Comparison of ENCODE assay signal across 1 worm cellular context in genomic region chrIII:7824041-7824440, ce11.
TF ChIP-seq lines count a peak whose summit lies in the region.

No protein-coding gene starts in this region.

TF ChIP-seq in whole organism, L4 larva, 104 proteins besides CTCF, POLR2A, EP300 and RAD21 (continued from another document):
- TF ChIP-seq nhr-76 (tag; optimal IDR thresholded peaks at IDR 0.05; lab: Kevin White, UChicago), result no peak
- TF ChIP-seq Y48G9A.11 (GFP tag; IDR thresholded peaks at IDR 0.05; lab: Robert Waterston, UW), result no peak
- no peak for TF ChIP-seq nhr-6 (tag; optimal IDR thresholded peaks at IDR 0.05; lab: Kevin White, UChicago)
- TF ChIP-seq rbr-2 (tag; optimal IDR thresholded peaks at IDR 0.05; lab: Kevin White, UChicago), result no peak
- no peak for TF ChIP-seq dmd-8 (GFP tag; IDR thresholded peaks at IDR 0.05; lab: Robert Waterston, UW)
- no peak for TF ChIP-seq mdt-29 (GFP tag; IDR thresholded peaks at IDR 0.05; lab: Robert Waterston, UW)
- TF ChIP-seq lim-7 (GFP tag; IDR thresholded peaks at IDR 0.05; lab: Robert Waterston, UW), result no peak
- no peak for TF ChIP-seq gei-8 (GFP tag; optimal IDR thresholded peaks at IDR 0.05; lab: Kevin White, UChicago)
- TF ChIP-seq spr-1 (tag; optimal IDR thresholded peaks at IDR 0.05; lab: Kevin White, UChicago), result no peak
- TF ChIP-seq daf-19 (GFP tag; conservative IDR thresholded peaks at IDR 0.05; lab: Robert Waterston, UW), result peak; percentile 48; the same call in 1 of the 2 replicates
- TF ChIP-seq Y105C5A.15 (GFP tag; IDR thresholded peaks at IDR 0.05; lab: Robert Waterston, UW), result 0 out of 2 replicates have a peak, but pooled peaks have one; percentile 4
- TF ChIP-seq daf-16 (GFP tag; optimal IDR thresholded peaks at IDR 0.05; lab: Kevin White, UChicago), result no peak
- no peak for TF ChIP-seq daf-16 (tag; optimal IDR thresholded peaks at IDR 0.05; lab: Kevin White, UChicago)
- TF ChIP-seq lin-38 (GFP tag; IDR thresholded peaks at IDR 0.05; lab: Robert Waterston, UW), result no peak
